Fruit fly (Drosophila melanogaster): ENCODE results near the gene ND-23.

The ND-23 gene

dm6 chr3R:15836864-15837824, at the start of gene ND-23, which contains the start of gene spn-E:
Gene ND-23, minus strand, starts transcription at chr3R:15837117.
Gene spn-E, plus strand, starts transcription at chr3R:15837419.
- TF ChIP-seq ttk (optimal IDR thresholded peaks at IDR 0.05) = no peak
- TF ChIP-seq psq (optimal IDR thresholded peaks at IDR 0.05) = no peak
- TF ChIP-seq Myc (optimal IDR thresholded peaks at IDR 0.05) = no peak
- TF ChIP-seq Sin3A (optimal IDR thresholded peaks at IDR 0.05) = no peak
- TF ChIP-seq insv (optimal IDR thresholded peaks at IDR 0.05) = no peak
- TF ChIP-seq h (optimal IDR thresholded peaks at IDR 0.05) = no peak

dm6 chr3R:15875611-15876010, 38.7 kb upstream of the ND-23 start, which contains the start of gene CG31183:
Gene CG31183, minus strand, starts transcription at chr3R:15875939.
- no peak for TF ChIP-seq h (optimal IDR thresholded peaks at IDR 0.05)
- no peak for TF ChIP-seq Myc (optimal IDR thresholded peaks at IDR 0.05)
- TF ChIP-seq insv (optimal IDR thresholded peaks at IDR 0.05) = no peak
- TF ChIP-seq Sin3A (optimal IDR thresholded peaks at IDR 0.05) = no peak

- no peak for TF ChIP-seq psq (optimal IDR thresholded peaks at IDR 0.05)
- no peak for TF ChIP-seq insv (optimal IDR thresholded peaks at IDR 0.05)
- no peak for TF ChIP-seq h (optimal IDR thresholded peaks at IDR 0.05)
- no peak for TF ChIP-seq ttk (optimal IDR thresholded peaks at IDR 0.05)
- TF ChIP-seq Myc (optimal IDR thresholded peaks at IDR 0.05) = no peak
- no peak for TF ChIP-seq Sin3A (optimal IDR thresholded peaks at IDR 0.05)
These were observed 36.0 kb upstream of the ND-23 start for dm6 chr3R:15872829-15873440.

- TF ChIP-seq insv (optimal IDR thresholded peaks at IDR 0.05) = no peak
These were observed 23.0 kb upstream of the ND-23 start, which contains the start of gene CG9632 for dm6 chr3R:15859896-15860295. Gene CG9632, plus strand, starts transcription at chr3R:15860196.

dm6 chr3R:15857189-15857767, 20.4 kb upstream of the ND-23 start, which contains the start of gene Hmt-1:
Gene Hmt-1, minus strand, starts transcription at chr3R:15857470.
- TF ChIP-seq ttk (optimal IDR thresholded peaks at IDR 0.05) (no peak), insv (optimal IDR thresholded peaks at IDR 0.05) (no peak), Sin3A (optimal IDR thresholded peaks at IDR 0.05) (no peak), psq (optimal IDR thresholded peaks at IDR 0.05) (no peak), h (optimal IDR thresholded peaks at IDR 0.05) (no peak), Myc (optimal IDR thresholded peaks at IDR 0.05) (no peak)

- TF ChIP-seq insv (optimal IDR thresholded peaks at IDR 0.05) (no peak), Myc (optimal IDR thresholded peaks at IDR 0.05) (no peak), ttk (optimal IDR thresholded peaks at IDR 0.05) (no peak), psq (optimal IDR thresholded peaks at IDR 0.05) (no peak), Sin3A (optimal IDR thresholded peaks at IDR 0.05) (no peak), h (optimal IDR thresholded peaks at IDR 0.05) (no peak)
These were observed 16.4 kb upstream of the ND-23 start, which contains the start of gene cv-d for dm6 chr3R:15853347-15853746. Gene cv-d, minus strand, starts transcription at chr3R:15853581.

- TF ChIP-seq ttk (optimal IDR thresholded peaks at IDR 0.05) = no peak
- TF ChIP-seq insv (optimal IDR thresholded peaks at IDR 0.05) = no peak
- no peak for TF ChIP-seq psq (optimal IDR thresholded peaks at IDR 0.05)
- TF ChIP-seq h (optimal IDR thresholded peaks at IDR 0.05) = no peak
- no peak for TF ChIP-seq Sin3A (optimal IDR thresholded peaks at IDR 0.05)
- TF ChIP-seq Myc (optimal IDR thresholded peaks at IDR 0.05) = no peak
These were observed 15.0 kb upstream of the ND-23 start for dm6 chr3R:15851912-15852311.

- TF ChIP-seq insv (optimal IDR thresholded peaks at IDR 0.05) = no peak
- TF ChIP-seq ttk (optimal IDR thresholded peaks at IDR 0.05) = no peak
- TF ChIP-seq Sin3A (optimal IDR thresholded peaks at IDR 0.05) = no peak
- TF ChIP-seq psq (optimal IDR thresholded peaks at IDR 0.05) = no peak
- TF ChIP-seq h (optimal IDR thresholded peaks at IDR 0.05) = no peak
- no peak for TF ChIP-seq Myc (optimal IDR thresholded peaks at IDR 0.05)
These were observed 9.3 kb upstream of the ND-23 start, which contains the start of gene CG4546 for dm6 chr3R:15846234-15846633. Gene CG4546, plus strand, starts transcription at chr3R:15846534.

dm6 chr3R:15839294-15839693, 2.4 kb upstream of the ND-23 start, which contains the start of gene Pbp45:
Gene Pbp45, minus strand, starts transcription at chr3R:15839515.
- TF ChIP-seq Sin3A (optimal IDR thresholded peaks at IDR 0.05) = no peak
- no peak for TF ChIP-seq psq (optimal IDR thresholded peaks at IDR 0.05)
- TF ChIP-seq Myc (optimal IDR thresholded peaks at IDR 0.05) = no peak
- TF ChIP-seq h (optimal IDR thresholded peaks at IDR 0.05) = no peak
- TF ChIP-seq insv (optimal IDR thresholded peaks at IDR 0.05) = no peak
- no peak for TF ChIP-seq ttk (optimal IDR thresholded peaks at IDR 0.05)

dm6 chr3R:15834375-15835031, 2.4 kb downstream of the ND-23 start, which contains the start of the genes CG43317 and Arpc3A:
Gene CG43317, minus strand, starts transcription at chr3R:15834425.
Gene Arpc3A, plus strand, starts transcription at chr3R:15834648.
- TF ChIP-seq Sin3A (optimal IDR thresholded peaks at IDR 0.05) = no peak
- no peak for TF ChIP-seq psq (optimal IDR thresholded peaks at IDR 0.05)
- no peak for TF ChIP-seq insv (optimal IDR thresholded peaks at IDR 0.05)
- no peak for TF ChIP-seq h (optimal IDR thresholded peaks at IDR 0.05)
- TF ChIP-seq Myc (optimal IDR thresholded peaks at IDR 0.05) = no peak
- TF ChIP-seq ttk (optimal IDR thresholded peaks at IDR 0.05) = no peak

- TF ChIP-seq Myc (optimal IDR thresholded peaks at IDR 0.05) (no peak), ttk (optimal IDR thresholded peaks at IDR 0.05) (no peak), h (optimal IDR thresholded peaks at IDR 0.05) (no peak), Sin3A (optimal IDR thresholded peaks at IDR 0.05) (no peak)
These were observed 3.6 kb downstream of the ND-23 start, which contains the start of gene CG43318 for dm6 chr3R:15833332-15833731. Gene CG43318, minus strand, starts transcription at chr3R:15833432.
